Worm (Caenorhabditis elegans): ENCODE measurements around the gene sfxn-1.1.
A peak's percentile ranks its signal among the peaks of the same experiment; 100 is the strongest.

The sfxn-1.1 gene

ce11 chrII:9490589-9490988, 28.1 kb downstream of the sfxn-1.1 start:
- no peak for TF ChIP-seq him-1 (tag; optimal IDR thresholded peaks at IDR 0.05)
- TF ChIP-seq dao-5 (tag; optimal IDR thresholded peaks at IDR 0.05), result no peak
- TF ChIP-seq W03F9.2 (tag; optimal IDR thresholded peaks at IDR 0.05), result no peak

ce11 chrII:9489922-9490321, 28.8 kb downstream of the sfxn-1.1 start:
- TF ChIP-seq W03F9.2 (tag; optimal IDR thresholded peaks at IDR 0.05), result no peak

ce11 chrII:9487337-9487950, 31.2 kb downstream of the sfxn-1.1 start, which contains the start of gene T19H5.4:
T19H5.4 (minus strand) TSS chrII:9487387.
- TF ChIP-seq him-1 (tag; optimal IDR thresholded peaks at IDR 0.05), result no peak
- TF ChIP-seq W03F9.2 (tag; optimal IDR thresholded peaks at IDR 0.05), result peak; percentile 31
- no peak for TF ChIP-seq dao-5 (tag; optimal IDR thresholded peaks at IDR 0.05)

DNA sequence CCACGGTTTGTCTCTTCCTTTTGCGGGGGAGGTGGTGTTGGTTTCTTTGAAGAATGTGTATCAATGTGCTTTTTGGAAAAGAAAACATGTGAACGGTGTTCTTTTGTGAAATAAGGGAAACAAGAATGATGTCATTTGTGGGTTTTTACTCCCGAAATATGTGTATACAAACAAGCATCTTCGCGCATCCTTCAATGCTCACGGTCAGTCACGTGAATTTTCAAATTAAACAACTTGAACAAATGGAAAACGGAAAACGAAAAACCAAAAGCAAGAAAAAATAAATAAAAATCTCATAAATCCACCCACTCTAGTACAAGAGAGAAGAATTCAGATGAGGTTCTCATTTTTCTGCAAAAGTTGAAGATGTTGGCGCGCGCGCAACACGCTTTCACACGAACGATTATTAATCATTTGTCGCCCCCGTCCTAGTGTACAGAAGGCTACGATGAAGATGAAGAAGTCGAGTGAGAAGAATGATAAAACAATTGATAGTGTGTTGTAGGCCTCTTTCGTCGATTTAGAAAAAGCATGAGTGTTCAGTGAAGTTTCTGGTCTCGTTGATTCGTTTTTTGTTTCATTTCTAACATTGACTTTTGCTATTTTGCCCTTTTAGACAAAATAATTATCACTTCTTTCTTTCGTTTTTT, 33.5 kb downstream of the sfxn-1.1 start:
- TF ChIP-seq dao-5 (tag; optimal IDR thresholded peaks at IDR 0.05) (no peak), him-1 (tag; optimal IDR thresholded peaks at IDR 0.05) (no peak), W03F9.2 (tag; optimal IDR thresholded peaks at IDR 0.05) (no peak)

DNA sequence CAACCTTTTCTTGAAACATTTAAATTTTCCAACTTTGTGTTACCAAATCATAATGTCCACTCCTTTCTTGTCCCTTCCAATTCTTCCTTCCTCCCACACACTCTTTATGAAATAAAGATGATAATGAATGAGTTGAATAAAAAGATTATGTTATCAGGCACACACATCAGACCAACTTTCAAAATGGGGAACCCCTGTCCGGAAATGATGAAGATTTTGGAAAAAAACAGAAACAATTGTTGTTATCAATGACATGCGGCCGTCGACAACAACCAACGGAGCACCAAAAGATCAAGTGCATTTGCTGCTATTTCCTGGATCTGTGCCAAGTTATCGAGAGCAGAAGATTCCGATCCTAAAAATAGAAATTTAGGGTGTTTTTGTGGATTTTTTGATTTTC, 35.3 kb downstream of the sfxn-1.1 start:
- TF ChIP-seq W03F9.2 (tag; optimal IDR thresholded peaks at IDR 0.05) (no peak), him-1 (tag; optimal IDR thresholded peaks at IDR 0.05) (no peak), dao-5 (tag; optimal IDR thresholded peaks at IDR 0.05) (no peak)

DNA sequence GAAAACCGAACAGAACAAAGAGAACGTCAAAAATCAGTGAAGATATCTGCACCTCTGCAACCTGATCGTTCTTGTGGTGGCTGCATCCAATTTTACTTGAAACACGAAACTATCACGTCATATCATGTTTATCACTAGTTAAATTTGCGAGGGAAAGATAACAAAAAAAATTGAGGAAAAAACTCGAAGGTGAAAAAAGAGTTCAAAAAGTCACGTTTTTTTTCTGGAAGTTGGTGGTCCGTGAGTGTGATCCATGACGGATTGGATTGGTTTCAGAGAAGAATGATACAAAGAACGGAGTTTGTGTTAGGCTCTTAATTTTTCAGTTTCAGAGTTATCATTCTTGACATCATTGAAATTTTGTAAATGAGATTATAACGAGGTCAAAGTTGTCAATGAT, 36.2 kb downstream of the sfxn-1.1 start:
- no peak for TF ChIP-seq him-1 (tag; optimal IDR thresholded peaks at IDR 0.05)
- TF ChIP-seq W03F9.2 (tag; optimal IDR thresholded peaks at IDR 0.05), result no peak
- no peak for TF ChIP-seq dao-5 (tag; optimal IDR thresholded peaks at IDR 0.05)

- no peak for TF ChIP-seq him-1 (tag; optimal IDR thresholded peaks at IDR 0.05)
- TF ChIP-seq W03F9.2 (tag; optimal IDR thresholded peaks at IDR 0.05), result no peak
- TF ChIP-seq dao-5 (tag; optimal IDR thresholded peaks at IDR 0.05), result no peak
Measured at ce11 chrII:9481427-9481826, 37.3 kb downstream of the sfxn-1.1 start.

- TF ChIP-seq dao-5 (tag; optimal IDR thresholded peaks at IDR 0.05), result no peak
- TF ChIP-seq W03F9.2 (tag; optimal IDR thresholded peaks at IDR 0.05), result no peak
- no peak for TF ChIP-seq him-1 (tag; optimal IDR thresholded peaks at IDR 0.05)
Measured at ce11 chrII:9480006-9480405, 38.7 kb downstream of the sfxn-1.1 start, which contains the start of gene T19H5.7. T19H5.7 (minus strand) TSS chrII:9480106.

DNA sequence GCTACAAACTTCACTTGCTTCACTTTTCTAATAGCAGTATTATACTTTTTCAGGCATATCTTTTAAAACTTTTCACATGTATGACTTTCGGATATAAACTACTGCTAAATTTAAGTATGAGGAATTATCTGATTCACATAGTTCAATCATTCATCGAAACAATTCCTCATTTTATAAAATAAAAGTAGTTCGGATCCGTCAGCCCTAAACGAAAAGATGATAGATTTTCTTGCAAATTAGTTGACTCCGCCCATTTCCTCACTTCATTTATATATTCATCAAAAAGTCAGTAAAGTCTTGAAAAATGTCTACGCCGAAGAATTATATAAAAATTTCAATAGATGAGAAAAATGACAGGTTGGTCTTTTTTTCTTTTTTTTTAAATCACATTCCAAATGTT, 41.1 kb downstream of the sfxn-1.1 start, which contains the start of gene chil-27:
TSS of gene chil-27 (plus strand) at position 301 of the 400 bp plus-strand sequence.
- TF ChIP-seq him-1 (tag; optimal IDR thresholded peaks at IDR 0.05), result no peak
- no peak for TF ChIP-seq dao-5 (tag; optimal IDR thresholded peaks at IDR 0.05)
- no peak for TF ChIP-seq W03F9.2 (tag; optimal IDR thresholded peaks at IDR 0.05)

DNA sequence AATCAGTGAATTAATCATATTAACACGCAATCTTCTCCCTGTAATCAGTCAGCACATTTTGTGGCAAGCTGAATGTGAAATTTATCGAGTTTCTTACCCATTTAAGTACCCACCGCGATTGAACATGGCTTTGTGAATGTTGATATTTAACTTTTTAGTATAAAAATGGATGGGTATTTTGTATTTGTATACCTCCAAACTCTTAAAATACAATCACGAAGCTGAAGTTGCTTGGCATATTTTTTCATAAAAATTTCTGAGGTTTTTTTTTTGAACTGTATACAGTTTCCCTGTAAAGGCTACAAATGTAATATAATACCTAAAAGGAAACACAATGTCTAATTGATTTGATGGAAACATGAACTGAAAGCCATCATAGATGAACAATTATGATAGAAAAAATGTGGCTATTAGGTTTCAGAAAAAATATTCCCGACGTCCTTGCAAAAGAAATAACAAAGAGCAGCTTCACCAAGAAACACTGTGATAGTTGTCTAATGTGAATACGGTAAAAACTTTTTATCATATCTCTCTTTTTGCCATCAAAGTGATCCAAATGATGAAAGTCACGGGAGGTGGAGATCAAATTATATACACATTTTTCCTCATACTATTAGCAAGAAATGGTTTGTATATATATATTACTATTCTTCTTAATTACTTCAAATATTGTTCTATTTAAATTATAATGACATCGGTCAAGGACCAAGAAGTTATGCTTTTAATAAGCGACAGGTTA, 44.1 kb downstream of the sfxn-1.1 start, which contains the start of the genes chil-25 and chil-26:
TSS of gene chil-25 (minus strand) at position 101 of the 739 bp plus-strand sequence.
TSS of gene chil-26 (plus strand) at position 689 of the 739 bp plus-strand sequence.
- TF ChIP-seq him-1 (tag; optimal IDR thresholded peaks at IDR 0.05) (no peak), dao-5 (tag; optimal IDR thresholded peaks at IDR 0.05) (no peak), W03F9.2 (tag; optimal IDR thresholded peaks at IDR 0.05) (no peak)

ce11 chrII:9470027-9470426, 48.7 kb downstream of the sfxn-1.1 start, which contains the start of gene T19H5.6:
T19H5.6 (minus strand) TSS chrII:9470221.
- TF ChIP-seq W03F9.2 (tag; optimal IDR thresholded peaks at IDR 0.05), result no peak
- no peak for TF ChIP-seq him-1 (tag; optimal IDR thresholded peaks at IDR 0.05)
- no peak for TF ChIP-seq dao-5 (tag; optimal IDR thresholded peaks at IDR 0.05)

- TF ChIP-seq him-1 (tag; optimal IDR thresholded peaks at IDR 0.05), result no peak
- no peak for TF ChIP-seq dao-5 (tag; optimal IDR thresholded peaks at IDR 0.05)
- no peak for TF ChIP-seq W03F9.2 (tag; optimal IDR thresholded peaks at IDR 0.05)
Measured at ce11 chrII:9468414-9468813, 50.3 kb downstream of the sfxn-1.1 start, which contains the start of gene chil-23. chil-23 (minus strand) TSS chrII:9468611.

Measured in whole organism, L4/young adult.